Worm (Caenorhabditis elegans) whole organism, young adult: Measurements from ENCODE around the gene C06C3.10.

Experiments
- lsy-27 ChIP-seq: sonication (generic microtip); optimal IDR thresholded peaks from 2 replicates; lab custom pipeline; 2017; ENCODE audit warnings: missing genetic modification characterization, mild to moderate bottlenecking, missing compliant biosample characterization, antibody characterized with exemption, missing genotype, borderline replicate concordance; ENCODE audit not compliant: insufficient read depth
- pha-4 ChIP-seq: fragments of 150-350 bp; sonication (generic microtip); optimal IDR thresholded peaks from 2 replicates; lab custom pipeline; 2014; ENCODE audit warnings: missing biosample characterization, missing genetic modification reagents, missing genetic modification characterization

- TF ChIP-seq lsy-27 (no peak), pha-4 (no peak)
Measured at ce11 chrII:9331343-9331742, 45.7 kb downstream of the C06C3.10 start, which contains the start of gene eif-3.F.
